Worm (Caenorhabditis elegans) whole organism, L2 larva: ENCODE results near the gene ZK154.1.

Source experiments
- C34F6.9 ChIP-seq: fragments of 150-350 bp; optimal IDR thresholded peaks from 2 replicates; lab custom pipeline; 2014; ENCODE audit warnings: missing biosample characterization, missing genetic modification characterization
- F13H6.1 ChIP-seq: sonication (generic microtip); optimal IDR thresholded peaks from 2 replicates; lab custom pipeline; 2016; ENCODE audit warnings: missing genetic modification characterization, missing compliant biosample characterization
- R02D3.7 ChIP-seq: fragments of 150-350 bp; optimal IDR thresholded peaks from 2 replicates; lab custom pipeline; 2014; ENCODE audit warnings: missing biosample characterization, missing genetic modification characterization
- Y55F3AM.14 ChIP-seq: fragments of 200-800 bp; sonication (Bioruptor generic); optimal IDR thresholded peaks from 2 replicates; lab custom pipeline; 2018; ENCODE audit warnings: mild to moderate bottlenecking, missing genetic modification characterization, missing compliant biosample characterization
- aly-2 ChIP-seq: fragments of 150-350 bp; optimal IDR thresholded peaks from 2 replicates; lab custom pipeline; 2014; ENCODE audit warnings: missing biosample characterization, missing genetic modification characterization
- ama-1 ChIP-seq: fragments of 150-350 bp; optimal IDR thresholded peaks from 2 replicates; lab custom pipeline; 2018; ENCODE audit warnings: inconsistent platforms
- blmp-1 ChIP-seq: sonication (generic microtip); optimal IDR thresholded peaks from 2 replicates; lab custom pipeline; 2017; ENCODE audit warnings: missing genetic modification characterization, mild to moderate bottlenecking, missing compliant biosample characterization, antibody characterized with exemption, moderate library complexity; ENCODE audit not compliant: insufficient read depth
- ceh-16 ChIP-seq: fragments of 150-350 bp; optimal IDR thresholded peaks from 2 replicates; lab custom pipeline; 2014; ENCODE audit warnings: missing biosample characterization, missing genetic modification characterization
- crh-2 ChIP-seq: sonication (generic microtip); optimal IDR thresholded peaks from 2 replicates; lab custom pipeline; 2017; ENCODE audit warnings: missing biosample characterization, missing genetic modification characterization
- dmd-4 ChIP-seq: sonication (generic microtip); optimal IDR thresholded peaks from 2 replicates; lab custom pipeline; 2017; ENCODE audit warnings: missing biosample characterization, missing genetic modification characterization
- egl-27 ChIP-seq: sonication (generic microtip); optimal IDR thresholded peaks from 3 replicates; lab custom pipeline; 2017; ENCODE audit warnings: missing biosample characterization, missing genetic modification reagents, missing genetic modification characterization
- elt-1 ChIP-seq: fragments of 150-350 bp; optimal IDR thresholded peaks from 2 replicates; lab custom pipeline; 2014; ENCODE audit warnings: missing biosample characterization, missing genetic modification characterization
- fos-1 ChIP-seq: fragments of 150-350 bp; optimal IDR thresholded peaks from 2 replicates; lab custom pipeline; 2014; ENCODE audit warnings: missing biosample characterization, missing genetic modification characterization
- gmeb-1 ChIP-seq: fragments of 150-350 bp; optimal IDR thresholded peaks from 2 replicates; lab custom pipeline; 2014; ENCODE audit warnings: missing biosample characterization, missing genetic modification characterization
- lin-11 ChIP-seq: fragments of 150-350 bp; sonication (generic microtip); optimal IDR thresholded peaks from 2 replicates; lab custom pipeline; 2014; ENCODE audit warnings: missing biosample characterization, missing genetic modification characterization, inconsistent platforms, mixed read lengths
- lin-13 ChIP-seq: fragments of 150-350 bp; optimal IDR thresholded peaks from 2 replicates; lab custom pipeline; 2014; ENCODE audit warnings: missing biosample characterization, missing genetic modification reagents, missing genetic modification characterization
- lsy-2 ChIP-seq, 2 experiments: fragments of 150-350 bp in 1 of 2; sonication (generic microtip) in 1 of 2; optimal IDR thresholded peaks; 2 replicates each; lab custom pipeline; 2014 to 2017; ENCODE audit warnings: missing biosample characterization in 2 of 2, missing genetic modification characterization in 2 of 2
- mab-5 ChIP-seq: fragments of 150-350 bp; optimal IDR thresholded peaks from 2 replicates; lab custom pipeline; 2014; ENCODE audit warnings: missing biosample characterization, missing genetic modification characterization
- mbf-1 ChIP-seq: sonication (generic microtip); optimal IDR thresholded peaks from 2 replicates; lab custom pipeline; 2017; ENCODE audit warnings: missing biosample characterization, missing genetic modification characterization
- mdl-1 ChIP-seq, 2 experiments: fragments of 150-350 bp in 1 of 2; sonication (generic microtip) in 1 of 2; optimal IDR thresholded peaks; 2 replicates each; lab custom pipeline; 2017; ENCODE audit warnings: missing biosample characterization in 2 of 2, missing genetic modification characterization in 2 of 2
- nhr-10 ChIP-seq: sonication (generic microtip); optimal IDR thresholded peaks from 2 replicates; lab custom pipeline; 2017; ENCODE audit warnings: missing biosample characterization, missing genetic modification characterization
- nhr-11 ChIP-seq: fragments of 150-350 bp; optimal IDR thresholded peaks from 2 replicates; lab custom pipeline; 2014; ENCODE audit warnings: missing biosample characterization, missing genetic modification characterization
- nhr-12 ChIP-seq: fragments of 150-350 bp; optimal IDR thresholded peaks from 2 replicates; lab custom pipeline; 2014; ENCODE audit warnings: missing biosample characterization, missing genetic modification characterization
- nhr-129 ChIP-seq: fragments of 150-350 bp; optimal IDR thresholded peaks from 2 replicates; lab custom pipeline; 2014; ENCODE audit warnings: missing biosample characterization, missing genetic modification characterization
- nhr-21 ChIP-seq: fragments of 150-350 bp; optimal IDR thresholded peaks from 2 replicates; lab custom pipeline; 2014; ENCODE audit warnings: missing biosample characterization, missing genetic modification characterization
- nhr-237 ChIP-seq: fragments of 150-350 bp; optimal IDR thresholded peaks from 2 replicates; lab custom pipeline; 2014; ENCODE audit warnings: missing biosample characterization, missing genetic modification characterization
- nhr-25 ChIP-seq: fragments of 150-350 bp; sonication (generic microtip); optimal IDR thresholded peaks from 3 replicates; lab custom pipeline; 2014; ENCODE audit warnings: missing biosample characterization, missing genetic modification characterization
- nhr-77 ChIP-seq: fragments of 150-350 bp; optimal IDR thresholded peaks from 2 replicates; lab custom pipeline; 2014; ENCODE audit warnings: missing biosample characterization, missing genetic modification characterization
- peb-1 ChIP-seq: fragments of 150-350 bp; optimal IDR thresholded peaks from 2 replicates; lab custom pipeline; 2014; ENCODE audit warnings: missing biosample characterization, missing genetic modification characterization
- skn-1 ChIP-seq: sonication (generic microtip); optimal IDR thresholded peaks from 2 replicates; lab custom pipeline; 2017; ENCODE audit warnings: missing biosample characterization, missing genetic modification characterization
- sma-3 ChIP-seq: sonication (generic microtip); optimal IDR thresholded peaks from 2 replicates; lab custom pipeline; 2016; ENCODE audit warnings: missing genetic modification reagents, missing genetic modification characterization, missing compliant biosample characterization
- sma-9 ChIP-seq, 2 experiments: fragments of 150-350 bp in 1 of 2; sonication (generic microtip) in 1 of 2; optimal IDR thresholded peaks; 2 replicates each; lab custom pipeline; 2014 to 2016; ENCODE audit warnings: missing genetic modification characterization in 2 of 2, mild to moderate bottlenecking in 1 of 2, missing biosample characterization in 1 of 2, missing compliant biosample characterization in 1 of 2, missing genetic modification reagents in 1 of 2, moderate library complexity in 1 of 2
- snpc-4 ChIP-seq: fragments of 150-350 bp; optimal IDR thresholded peaks from 2 replicates; lab custom pipeline; 2014; ENCODE audit warnings: missing biosample characterization, missing genetic modification characterization
- unc-39 ChIP-seq: fragments of 150-350 bp; optimal IDR thresholded peaks from 2 replicates; lab custom pipeline; 2014; ENCODE audit warnings: missing biosample characterization, missing genetic modification characterization
- unc-62 ChIP-seq: fragments of 150-350 bp; optimal IDR thresholded peaks from 2 replicates; lab custom pipeline; 2014; ENCODE audit warnings: missing biosample characterization, missing genetic modification reagents, missing genetic modification characterization
- zag-1 ChIP-seq: fragments of 150-350 bp; optimal IDR thresholded peaks from 2 replicates; lab custom pipeline; 2014; ENCODE audit warnings: missing biosample characterization, missing genetic modification characterization
- ztf-1 ChIP-seq: fragments of 200-800 bp; sonication (Bioruptor generic); conservative IDR thresholded peaks from 2 replicates; pipeline ENCODE4 v1.3.6; 2022; ENCODE audit warnings: missing genetic modification characterization, missing compliant biosample characterization
- ztf-11 ChIP-seq: sonication (generic microtip); optimal IDR thresholded peaks from 2 replicates; lab custom pipeline; 2017; ENCODE audit warnings: missing biosample characterization, missing genetic modification characterization

The ZK154.1 gene

DNA sequence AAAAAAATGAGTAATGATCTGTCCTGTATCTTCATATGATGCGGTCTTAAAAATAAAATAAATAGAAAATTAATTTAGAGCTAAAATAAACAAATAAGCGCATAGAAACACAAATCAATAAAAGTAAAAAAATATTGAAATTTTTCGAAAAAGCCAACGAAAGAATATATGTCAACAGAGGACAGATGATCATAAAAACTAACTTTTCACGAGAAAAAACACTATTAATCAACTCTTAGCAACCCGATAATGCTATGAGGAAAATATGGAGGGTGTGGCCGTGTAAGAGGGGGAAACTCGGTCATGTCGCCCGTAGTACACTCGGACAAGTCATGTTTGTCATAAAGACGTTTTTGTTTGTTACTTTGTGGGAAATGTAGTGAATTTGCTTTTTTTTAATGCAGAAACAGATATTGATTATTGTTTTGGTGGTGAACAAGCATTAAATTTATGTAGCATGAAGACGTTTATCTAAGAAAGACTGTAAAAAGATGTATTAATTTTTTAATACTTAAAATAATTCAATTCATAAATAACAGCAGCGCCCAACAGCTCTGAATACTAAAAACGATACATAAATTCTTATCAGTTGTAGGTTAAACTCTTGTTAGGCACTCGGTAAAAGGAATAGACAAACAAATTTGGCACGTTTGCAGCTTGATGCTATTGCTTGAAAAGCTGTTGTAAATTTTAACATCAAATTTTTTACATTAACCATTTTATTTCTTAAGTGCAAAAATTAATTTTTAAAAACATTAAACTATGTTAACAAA is 19.1 kb downstream of the ZK154.1 start, which contains the start of gene adm-4:
TSS of gene adm-4 (minus strand) at position 51 of the 773 bp plus-strand sequence.
- TF ChIP-seq Y55F3AM.14 (GFP tag; lab: Kevin White, UChicago) (no peak), lin-13 (GFP tag; lab: Kevin White, UChicago) (no peak), F13H6.1 (tag; lab: Kevin White, UChicago) (peak; percentile 53), nhr-12 (tag; lab: Kevin White, UChicago) (no peak), zag-1 (tag; lab: Kevin White, UChicago) (no peak), snpc-4 (tag; lab: Kevin White, UChicago) (no peak), skn-1 (no peak), gmeb-1 (tag; lab: Kevin White, UChicago) (no peak), ztf-11 (tag; lab: Kevin White, UChicago) (no peak), nhr-77 (tag; lab: Kevin White, UChicago) (no peak), R02D3.7 (no peak), nhr-129 (peak; percentile 35), unc-39 (tag; lab: Kevin White, UChicago) (no peak), fos-1 (tag; lab: Kevin White, UChicago) (peak; percentile 25), egl-27 (no peak), lsy-2 (tag; optimal IDR thresholded peaks at IDR 0.05; lab: Kevin White, UChicago) (peak in 1 of 2 experiments; percentile 59), nhr-25 (peak; percentile 9), C34F6.9 (tag; lab: Kevin White, UChicago) (peak; percentile 40), sma-3 (GFP tag; lab: Kevin White, UChicago) (peak; percentile 50), lin-11 (no peak), sma-9 (GFP tag; optimal IDR thresholded peaks at IDR 0.05; lab: Kevin White, UChicago) (peak; percentile 47), sma-9 (tag; optimal IDR thresholded peaks at IDR 0.05; lab: Kevin White, UChicago) (no peak), crh-2 (tag; lab: Kevin White, UChicago) (peak; percentile 30)

DNA sequence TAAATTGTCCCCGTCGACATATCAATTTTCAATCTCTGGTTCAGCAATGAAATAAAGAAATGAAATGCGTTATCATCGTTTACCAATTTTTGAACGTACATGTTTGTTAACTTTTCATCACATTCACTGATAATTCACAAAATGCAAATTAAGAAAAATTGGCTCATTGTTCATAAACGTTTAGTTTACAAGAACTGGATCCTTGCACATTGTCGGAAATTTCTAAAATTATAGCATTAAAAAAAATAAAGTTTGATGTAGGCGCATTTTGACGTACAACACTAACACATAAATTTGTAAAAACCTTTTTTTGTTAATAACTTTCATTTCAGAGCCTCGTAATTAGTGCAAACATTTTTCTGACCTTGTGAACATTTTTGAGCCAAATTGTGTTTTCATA is 20.3 kb downstream of the ZK154.1 start, which contains the start of gene gpx-7:
TSS of gene gpx-7 (minus strand) at position 101 of the 400 bp plus-strand sequence.
- TF ChIP-seq fos-1 (tag; lab: Kevin White, UChicago) (peak; percentile 12), ztf-11 (tag; lab: Kevin White, UChicago) (no peak)

DNA sequence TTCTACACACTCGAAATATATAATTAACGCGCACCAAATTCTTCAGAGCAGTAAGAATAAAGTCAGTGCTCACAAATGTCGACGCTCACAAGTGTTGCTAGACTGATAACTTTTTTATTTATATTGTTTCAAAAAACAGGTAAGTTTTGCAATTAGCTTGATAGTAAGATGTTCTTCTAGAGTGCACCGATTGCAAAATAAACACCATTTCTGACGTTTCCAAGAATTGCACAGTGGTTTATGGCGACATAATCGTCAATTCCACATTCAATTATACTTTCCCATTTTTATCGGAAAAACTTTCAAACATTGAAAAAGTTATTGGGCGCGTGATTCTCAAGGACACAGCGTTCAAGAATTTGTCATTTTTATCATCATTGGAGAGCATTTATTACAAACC is 21.0 kb downstream of the ZK154.1 start:
- TF ChIP-seq lsy-2 (tag; optimal IDR thresholded peaks at IDR 0.05; lab: Kevin White, UChicago) (no peak), nhr-25 (no peak), nhr-129 (no peak), mdl-1 (tag; optimal IDR thresholded peaks at IDR 0.05; lab: Kevin White, UChicago) (no peak), ztf-1 (no peak), mab-5 (tag; lab: Kevin White, UChicago) (no peak), aly-2 (tag; lab: Kevin White, UChicago) (no peak), lin-11 (no peak), unc-39 (tag; lab: Kevin White, UChicago) (no peak), ama-1 (lab: Kevin White, UChicago) (no peak), blmp-1 (tag; lab: Kevin White, UChicago) (no peak), egl-27 (no peak), sma-3 (GFP tag; lab: Kevin White, UChicago) (no peak), nhr-237 (tag; lab: Kevin White, UChicago) (no peak), peb-1 (tag; lab: Kevin White, UChicago) (no peak), mbf-1 (tag; lab: Kevin White, UChicago) (no peak), unc-62 (GFP tag; lab: Kevin White, UChicago) (no peak), Y55F3AM.14 (GFP tag; lab: Kevin White, UChicago) (no peak), nhr-10 (tag; lab: Kevin White, UChicago) (no peak)

DNA sequence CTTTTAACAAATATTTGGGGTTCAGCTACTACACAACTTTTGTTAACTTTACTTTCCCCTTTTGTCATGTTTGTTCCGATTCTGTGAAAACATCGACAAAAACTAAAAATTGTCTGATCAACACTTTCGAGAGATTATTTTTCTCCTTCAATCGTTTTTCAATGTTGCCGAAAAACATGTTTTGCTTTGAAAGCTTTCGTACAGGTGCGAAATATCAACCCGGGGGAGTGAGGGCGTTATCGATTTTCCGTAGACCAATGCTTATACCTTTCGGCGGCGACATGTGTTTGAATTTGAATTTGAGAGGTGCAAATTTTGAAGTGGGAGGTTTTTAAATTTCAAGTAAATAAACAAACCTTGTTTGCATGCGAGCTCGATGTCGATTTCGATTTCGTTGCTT is 29.0 kb downstream of the ZK154.1 start:
- no peak for TF ChIP-seq egl-27
- no peak for TF ChIP-seq ceh-16 (tag; lab: Kevin White, UChicago)
- TF ChIP-seq nhr-21 (tag; lab: Kevin White, UChicago) = no peak
- no peak for TF ChIP-seq aly-2 (tag; lab: Kevin White, UChicago)
- no peak for TF ChIP-seq R02D3.7
- no peak for TF ChIP-seq mbf-1 (tag; lab: Kevin White, UChicago)
- no peak for TF ChIP-seq dmd-4
- TF ChIP-seq nhr-10 (tag; lab: Kevin White, UChicago) = no peak
- no peak for TF ChIP-seq nhr-25
- no peak for TF ChIP-seq F13H6.1 (tag; lab: Kevin White, UChicago)
- TF ChIP-seq nhr-11 (tag; lab: Kevin White, UChicago) = no peak
- no peak for TF ChIP-seq mab-5 (tag; lab: Kevin White, UChicago)
- no peak for TF ChIP-seq ztf-11 (tag; lab: Kevin White, UChicago)
- no peak for TF ChIP-seq elt-1 (tag; lab: Kevin White, UChicago)
- TF ChIP-seq unc-62 (GFP tag; lab: Kevin White, UChicago) = no peak
